Fruit fly (Drosophila melanogaster): ENCODE data around the gene CG42717.

The CG42717 gene

dm6 chr3L:16051719-16052122 lies 18.7 kb upstream of the CG42717 start, which contains the start of gene Mbs (continued):
- TF ChIP-seq nerfin-2 (GFP tag; IDR thresholded peaks at IDR 0.05; ENCODE audit: partially characterized antibody) = 0 out of 2 replicates have a peak, but pooled peaks have one; percentile 7
- TF ChIP-seq gfzf (GFP tag; optimal IDR thresholded peaks at IDR 0.05) = peak; percentile 86
- no peak for TF ChIP-seq sc (optimal IDR thresholded peaks at IDR 0.05)
- no peak for TF ChIP-seq sc (GFP tag; optimal IDR thresholded peaks at IDR 0.05)
- peak; percentile 42 for TF ChIP-seq knrl (GFP tag; IDR thresholded peaks at IDR 0.05; ENCODE audit: partially characterized antibody)
- TF ChIP-seq CG9215 (GFP tag; IDR thresholded peaks at IDR 0.05) = peak; percentile 66
- peak; percentile 23 for TF ChIP-seq CG4328 (GFP tag; optimal IDR thresholded peaks at IDR 0.05)
- TF ChIP-seq zfh2 (GFP tag; optimal IDR thresholded peaks at IDR 0.05) = no peak
- peak; percentile 52; the same call in 1 of the 3 replicates for TF ChIP-seq CG11456 (GFP tag; IDR thresholded peaks at IDR 0.05)
- TF ChIP-seq Dbx (GFP tag; IDR thresholded peaks at IDR 0.05) = peak; percentile 19; the same call in 1 of the 3 replicates
- peak; percentile 11 for TF ChIP-seq CG9817 (tag; optimal IDR thresholded peaks at IDR 0.05)
- peak; percentile 39; the same call in 2 of the 3 replicates for TF ChIP-seq HLH4C (GFP tag; IDR thresholded peaks at IDR 0.05; ENCODE audit: partially characterized antibody)
- no peak for TF ChIP-seq CG15601 (tag; optimal IDR thresholded peaks at IDR 0.05)
- peak; percentile 12 for TF ChIP-seq HHEX (GFP tag; optimal IDR thresholded peaks at IDR 0.05)
- peak; percentile 33 for TF ChIP-seq Fer3 (tag; optimal IDR thresholded peaks at IDR 0.05)
- TF ChIP-seq Mrtf (GFP tag; IDR thresholded peaks at IDR 0.05) = no peak
- peak; percentile 65 for TF ChIP-seq Scr (GFP tag; IDR thresholded peaks at IDR 0.05; ENCODE audit: partially characterized antibody)
- no peak for TF ChIP-seq CG12219 (GFP tag; optimal IDR thresholded peaks at IDR 0.05)
- no peak for TF ChIP-seq jumu (GFP tag; optimal IDR thresholded peaks at IDR 0.05)
- peak; percentile 10 for TF ChIP-seq CG7839 (tag; optimal IDR thresholded peaks at IDR 0.05)
- TF ChIP-seq CG32767 (GFP tag; IDR thresholded peaks at IDR 0.05) = no peak
- TF ChIP-seq CG16779 (GFP tag; IDR thresholded peaks at IDR 0.05) = no peak
- no peak for TF ChIP-seq fru (optimal IDR thresholded peaks at IDR 0.05)
- TF ChIP-seq CG4854 (GFP tag; optimal IDR thresholded peaks at IDR 0.05) = no peak
- TF ChIP-seq CG34422 (GFP tag; IDR thresholded peaks at IDR 0.05) = peak; percentile 50; the same call in 1 of the 3 replicates
- TF ChIP-seq hkb (optimal IDR thresholded peaks at IDR 0.05) = no peak
- peak; percentile 31; the same call in 1 of the 2 replicates for TF ChIP-seq hkb (GFP tag; IDR thresholded peaks at IDR 0.05)
- TF ChIP-seq CG13287 (GFP tag; IDR thresholded peaks at IDR 0.05; ENCODE audit: partially characterized antibody) = peak; percentile 60
- peak; percentile 6 for TF ChIP-seq CG11504 (tag; optimal IDR thresholded peaks at IDR 0.05)
- peak; percentile 6 for TF ChIP-seq run (tag; optimal IDR thresholded peaks at IDR 0.05)
- TF ChIP-seq CG1233 (GFP tag; optimal IDR thresholded peaks at IDR 0.05) = peak; percentile 55
- TF ChIP-seq CG12744 (GFP tag; optimal IDR thresholded peaks at IDR 0.05) = no peak
- TF ChIP-seq Dad (GFP tag; optimal IDR thresholded peaks at IDR 0.05) = peak; percentile 3
- TF ChIP-seq Sry-δ (GFP tag; optimal IDR thresholded peaks at IDR 0.05) = peak; percentile 49
- TF ChIP-seq CG2678 (tag; optimal IDR thresholded peaks at IDR 0.05) = peak; percentile 1
- TF ChIP-seq H2.0 (GFP tag; IDR thresholded peaks at IDR 0.05) = no peak
- TF ChIP-seq CG3847 (GFP tag; IDR thresholded peaks at IDR 0.05) = peak; percentile 11; the same call in 1 of the 2 replicates
- TF ChIP-seq bbx (GFP tag; IDR thresholded peaks at IDR 0.05; ENCODE audit: partially characterized antibody) = peak; percentile 71
- peak in 1 of 2 experiments; percentile 41 for TF ChIP-seq insv (GFP tag; optimal IDR thresholded peaks at IDR 0.05)
- TF ChIP-seq HmgD (GFP tag; optimal IDR thresholded peaks at IDR 0.05) = no peak
- peak; percentile 77 for TF ChIP-seq BEAF-32 (GFP tag; optimal IDR thresholded peaks at IDR 0.05)
- TF ChIP-seq E2f2 (GFP tag; IDR thresholded peaks at IDR 0.05) = peak; percentile 55
- peak; percentile 1 for TF ChIP-seq ERR (GFP tag; optimal IDR thresholded peaks at IDR 0.05)
- TF ChIP-seq CG6175 (GFP tag; IDR thresholded peaks at IDR 0.05) = no peak
- TF ChIP-seq CG8359 (GFP tag; optimal IDR thresholded peaks at IDR 0.05; ENCODE audit: borderline replicate concordance) = no peak
- peak; percentile 39 for TF ChIP-seq lab (GFP tag; optimal IDR thresholded peaks at IDR 0.05)
- peak; percentile 47 for TF ChIP-seq CG13894 (tag; optimal IDR thresholded peaks at IDR 0.05)
- peak; percentile 6 for TF ChIP-seq D19A (tag; optimal IDR thresholded peaks at IDR 0.05)
- TF ChIP-seq CG6791 (GFP tag; IDR thresholded peaks at IDR 0.05; ENCODE audit: partially characterized antibody) = peak; percentile 71
- TF ChIP-seq CG34224 (GFP tag; IDR thresholded peaks at IDR 0.05; ENCODE audit: partially characterized antibody) = peak; percentile 78

All from whole organism, embryonic.